Worm (Caenorhabditis elegans): ENCODE measurements around the gene ZK666.2.
A peak's percentile ranks its signal among the peaks of the same experiment; 100 is the strongest.

Gene ZK666.2

DNA sequence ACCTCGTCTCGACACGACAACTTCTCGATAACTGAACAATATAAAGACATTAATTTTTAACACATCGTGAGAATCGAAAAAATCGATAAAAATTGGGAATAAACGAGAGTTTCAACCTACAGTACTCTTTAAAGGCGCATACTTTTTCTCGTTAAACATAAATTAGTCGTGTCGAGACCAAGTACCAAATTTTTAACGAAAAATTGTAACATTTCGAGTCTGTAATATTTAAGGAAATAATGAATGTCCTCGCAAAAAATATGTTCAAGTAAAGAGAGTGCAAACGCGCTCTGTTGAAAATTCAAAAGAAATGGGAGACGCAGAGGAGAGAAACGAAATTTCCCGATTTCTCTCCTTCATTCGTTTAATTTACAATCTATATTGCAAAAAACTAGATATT, 21.4 kb downstream of the ZK666.2 start:
- TF ChIP-seq dmd-8 (GFP tag; IDR thresholded peaks at IDR 0.05) (no peak), nhr-6 (tag; optimal IDR thresholded peaks at IDR 0.05) (no peak), snpc-4 (tag; optimal IDR thresholded peaks at IDR 0.05) (no peak), nhr-11 (tag; optimal IDR thresholded peaks at IDR 0.05) (peak; percentile 44), zfp-2 (tag; optimal IDR thresholded peaks at IDR 0.05) (no peak), pqm-1 (tag; optimal IDR thresholded peaks at IDR 0.05) (no peak), unc-130 (GFP tag; optimal IDR thresholded peaks at IDR 0.05) (no peak), set-16 (GFP tag; IDR thresholded peaks at IDR 0.05) (no peak), spr-1 (tag; optimal IDR thresholded peaks at IDR 0.05) (no peak), snpc-1.2 (GFP tag; IDR thresholded peaks at IDR 0.05) (no peak), hmg-1.1 (GFP tag; IDR thresholded peaks at IDR 0.05) (no peak), lin-29 (GFP tag; IDR thresholded peaks at IDR 0.05) (no peak), php-3 (GFP tag; IDR thresholded peaks at IDR 0.05) (no peak), mes-2 (tag; optimal IDR thresholded peaks at IDR 0.05; ENCODE audit: poor library complexity, severe bottlenecking) (peak; percentile 14), ama-1 (optimal IDR thresholded peaks at IDR 0.05) (peak; percentile 56), lim-7 (GFP tag; IDR thresholded peaks at IDR 0.05) (no peak), T26A8.4 (GFP tag; IDR thresholded peaks at IDR 0.05) (no peak), ZK546.5 (tag; optimal IDR thresholded peaks at IDR 0.05) (no peak), skn-1 (tag; optimal IDR thresholded peaks at IDR 0.05) (no peak), attf-4 (tag; optimal IDR thresholded peaks at IDR 0.05) (no peak), R02D3.7 (tag; optimal IDR thresholded peaks at IDR 0.05) (no peak), Y5F2A.4 (GFP tag; optimal IDR thresholded peaks at IDR 0.05) (no peak), aly-2 (tag; optimal IDR thresholded peaks at IDR 0.05) (no peak), zip-2 (tag; optimal IDR thresholded peaks at IDR 0.05) (no peak), dmd-6 (GFP tag; IDR thresholded peaks at IDR 0.05) (no peak), sdz-12 (GFP tag; optimal IDR thresholded peaks at IDR 0.05) (peak; percentile 72), ctbp-1 (GFP tag; IDR thresholded peaks at IDR 0.05) (no peak), lsy-2 (tag; optimal IDR thresholded peaks at IDR 0.05) (peak in 1 of 2 experiments; percentile 31), nhr-102 (tag; optimal IDR thresholded peaks at IDR 0.05) (peak; percentile 0), dmd-9 (GFP tag; IDR thresholded peaks at IDR 0.05) (no peak), spr-3 (GFP tag; optimal IDR thresholded peaks at IDR 0.05) (no peak), ceh-20 (GFP tag; IDR thresholded peaks at IDR 0.05) (no peak), F10B5.3 (tag; optimal IDR thresholded peaks at IDR 0.05) (no peak), nhr-10 (tag; optimal IDR thresholded peaks at IDR 0.05) (no peak), hlh-30 (tag; optimal IDR thresholded peaks at IDR 0.05; ENCODE audit: insufficient read depth) (peak; percentile 31), lin-38 (GFP tag; IDR thresholded peaks at IDR 0.05) (peak; percentile 72), nhr-25 (tag; optimal IDR thresholded peaks at IDR 0.05; ENCODE audit: borderline replicate concordance, insufficient read depth) (peak; percentile 12), ztf-7 (tag; optimal IDR thresholded peaks at IDR 0.05) (no peak), aha-1 (tag) (peak; percentile 64), hif-1 (tag; optimal IDR thresholded peaks at IDR 0.05) (no peak), ceh-44 (GFP tag; IDR thresholded peaks at IDR 0.05) (no peak), fos-1 (tag; optimal IDR thresholded peaks at IDR 0.05) (no peak), dve-1 (tag; optimal IDR thresholded peaks at IDR 0.05; ENCODE audit: insufficient read depth) (peak; percentile 27), zfp-3 (GFP tag; conservative IDR thresholded peaks at IDR 0.05) (peak; percentile 47; the same call in 1 of the 2 replicates), T20F7.1 (GFP tag; optimal IDR thresholded peaks at IDR 0.05) (no peak), Y48G9A.11 (GFP tag; IDR thresholded peaks at IDR 0.05) (0 out of 2 replicates have a peak, but pooled peaks have one; percentile 25), mxl-2 (GFP tag; conservative IDR thresholded peaks at IDR 0.05) (no peak), daf-16 (GFP tag; optimal IDR thresholded peaks at IDR 0.05) (no peak), daf-16 (tag; optimal IDR thresholded peaks at IDR 0.05) (peak; percentile 8), mxl-3 (GFP tag; optimal IDR thresholded peaks at IDR 0.05) (no peak), mdt-29 (GFP tag; IDR thresholded peaks at IDR 0.05) (no peak), mep-1 (tag; optimal IDR thresholded peaks at IDR 0.05) (peak; percentile 68)

Data from whole organism, L4 larva.